Worm (Caenorhabditis elegans): ENCODE measurements around the gene marg-1.

- TF ChIP-seq lin-11 (tag; optimal IDR thresholded peaks at IDR 0.05) (no peak), gmeb-2 (tag; optimal IDR thresholded peaks at IDR 0.05) (no peak), Y22D7AL.16 (tag; optimal IDR thresholded peaks at IDR 0.05) (no peak), ahr-1 (tag; optimal IDR thresholded peaks at IDR 0.05) (no peak), F13H6.1 (tag; optimal IDR thresholded peaks at IDR 0.05) (no peak), hlh-6 (tag; optimal IDR thresholded peaks at IDR 0.05) (no peak), pat-9 (tag; optimal IDR thresholded peaks at IDR 0.05) (no peak), sox-4 (tag; optimal IDR thresholded peaks at IDR 0.05) (no peak), odd-2 (tag; optimal IDR thresholded peaks at IDR 0.05) (no peak), ets-4 (tag; optimal IDR thresholded peaks at IDR 0.05) (no peak), ceh-6 (GFP tag; optimal IDR thresholded peaks at IDR 0.05) (no peak), ceh-31 (tag; optimal IDR thresholded peaks at IDR 0.05) (no peak), pax-1 (tag; optimal IDR thresholded peaks at IDR 0.05) (no peak), ama-1 (optimal IDR thresholded peaks at IDR 0.05) (no peak)
Observed at ce11 chrX:3807166-3807565, 26.2 kb upstream of the marg-1 start, which contains the start of gene F35A5.1.

Data from whole organism, late embryonic.